Fruit fly (Drosophila melanogaster): ENCODE data around the gene Ddr.

- TF ChIP-seq sima (GFP tag; optimal IDR thresholded peaks at IDR 0.05) (no peak), Xbp1 (GFP tag; optimal IDR thresholded peaks at IDR 0.05) (no peak), p53 (GFP tag; optimal IDR thresholded peaks at IDR 0.05) (no peak), Dfd (GFP tag; optimal IDR thresholded peaks at IDR 0.05) (no peak)
These were observed 105.3 kb downstream of the Ddr start, which contains the start of gene CG9500 for dm6 chr2L:6358218-6358617.

All from whole organism, embryonic.